Fruit fly (Drosophila melanogaster) whole organism, prepupa: Measurements from ENCODE around the gene CG33644.

ENCODE experiments used
- CG6808 ChIP-seq: fragments of 200-800 bp; sonication (Bioruptor generic); optimal IDR thresholded peaks from 3 replicates; lab custom pipeline; 2017; ENCODE audit warnings: missing biosample characterization, missing genetic modification characterization, mild to moderate bottlenecking, moderate library complexity, missing genetic modification reagents
- Eip78C ChIP-seq: fragments of 200-800 bp; sonication (Bioruptor generic); peaks from one replicate; lab custom pipeline; 2016; ENCODE audit warnings: missing biosample characterization, missing genetic modification characterization
- Ets96B ChIP-seq: fragments of 200-800 bp; optimal IDR thresholded peaks from 2 replicates; lab custom pipeline; 2019; ENCODE audit warnings: missing biosample characterization, mild to moderate bottlenecking, missing genetic modification characterization, moderate library complexity
- Smox ChIP-seq: fragments of 200-800 bp; sonication (Bioruptor generic); optimal IDR thresholded peaks from 3 replicates; lab custom pipeline; 2016; ENCODE audit warnings: missing biosample characterization, missing genetic modification characterization
- achi ChIP-seq: fragments of 200-800 bp; sonication (Bioruptor generic); optimal IDR thresholded peaks from 3 replicates; lab custom pipeline; 2016; ENCODE audit warnings: missing biosample characterization, missing genetic modification characterization
- salr ChIP-seq, 2 experiments: fragments of 200-800 bp; sonication (Bioruptor generic); optimal IDR thresholded peaks; 3 replicates each; lab custom pipeline; 2016 to 2018; ENCODE audit warnings: missing biosample characterization in 2 of 2, missing genetic modification characterization in 2 of 2, mild to moderate bottlenecking in 1 of 2

dm6 chr2L:13513331-13514261, 18.3 kb upstream of the CG33644 start:
- peak; percentile 95 for TF ChIP-seq Eip78C
- peak; percentile 28 for TF ChIP-seq Ets96B
- TF ChIP-seq salr (GFP tag; optimal IDR thresholded peaks at IDR 0.05; lab: Kevin White, UChicago), result peak in 1 of 2 experiments; percentile 69
- no peak for TF ChIP-seq CG6808 (GFP tag; lab: Kevin White, UChicago)
- TF ChIP-seq Smox (GFP tag; lab: Kevin White, UChicago), result peak; percentile 69
- TF ChIP-seq achi, result peak; percentile 43
